Fruit fly (Drosophila melanogaster) whole organism, embryonic: ENCODE results near the gene sisA.

Experiments used
- CG14710 ChIP-seq: fragments of 200-800 bp; sonication (Bioruptor generic); optimal IDR thresholded peaks from 3 replicates; lab custom pipeline; 2019; ENCODE audit warnings: missing biosample characterization, mild to moderate bottlenecking, missing genetic modification characterization, moderate library complexity
- CoRest ChIP-seq: fragments of 200-800 bp; sonication (Bioruptor generic); optimal IDR thresholded peaks from 3 replicates; lab custom pipeline; 2018; ENCODE audit warnings: missing biosample characterization, mild to moderate bottlenecking, missing genetic modification characterization, moderate library complexity
- H2.0 ChIP-seq: fragments of 200-800 bp; sonication (Bioruptor generic); IDR thresholded peaks from 2 replicates; pipeline ENCODE4 v1.3.6; 2022; ENCODE audit warnings: missing biosample characterization, missing genetic modification characterization
- her ChIP-seq: fragments of 200-800 bp; sonication (Bioruptor generic); optimal IDR thresholded peaks from 2 replicates; lab custom pipeline; 2016; ENCODE audit warnings: missing biosample characterization, missing genetic modification characterization
- usp ChIP-seq: fragments of >200 bp; optimal IDR thresholded peaks from 2 replicates; lab custom pipeline; 2017; ENCODE audit warnings: missing biosample characterization, missing genetic modification characterization

dm6 chrX:11367783-11368509 lies 45.8 kb upstream of the sisA start, which contains the start of the genes hop and Tim8:
- TF ChIP-seq CG14710 (tag; lab: Kevin White, UChicago) (peak; percentile 63), H2.0 (no peak), her (GFP tag; lab: Kevin White, UChicago) (no peak), CoRest (tag; lab: Kevin White, UChicago) (peak; percentile 19), usp (GFP tag; lab: Kevin White, UChicago) (no peak)
